Comparison of ENCODE assay signal across 3 fruit fly cellular contexts in the genomic region with DNA sequence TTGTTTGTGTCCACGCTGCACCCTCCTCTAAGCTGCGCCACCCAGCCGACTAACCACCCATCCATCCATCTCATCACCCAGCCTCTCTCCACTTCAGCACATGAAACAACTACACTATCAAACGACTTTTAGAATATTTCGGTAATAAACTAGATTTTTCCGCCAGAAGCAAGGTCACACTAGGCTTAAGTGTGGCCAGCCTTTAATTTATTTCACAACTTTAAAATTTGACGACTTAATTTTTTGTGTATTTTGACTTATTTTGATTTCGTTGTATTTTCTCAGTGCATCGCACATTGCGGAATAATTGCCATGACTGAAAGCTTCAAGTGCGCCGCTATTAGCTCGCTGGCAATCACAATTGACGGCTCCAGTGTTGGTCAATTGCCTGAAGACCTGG.
TF ChIP-seq lines count a peak whose summit lies in the region.

No protein-coding gene starts in this region.

- no peak for TF ChIP-seq CTCF in whole organism, embryonic (GFP tag; optimal IDR thresholded peaks at IDR 0.05; lab: Kevin White, UChicago)

TF ChIP-seq in whole organism, embryonic, 481 proteins besides CTCF, POLR2A, EP300 and RAD21:
- TF ChIP-seq Mes4 (GFP tag; optimal IDR thresholded peaks at IDR 0.05; lab: Kevin White, UChicago), result no peak
- peak; percentile 64 for TF ChIP-seq Drgx (GFP tag; IDR thresholded peaks at IDR 0.05; lab: Robert Waterston, UW)
- no peak for TF ChIP-seq fd3F (GFP tag; optimal IDR thresholded peaks at IDR 0.05; lab: Kevin White, UChicago)
- peak; percentile 75 for TF ChIP-seq stwl (tag; optimal IDR thresholded peaks at IDR 0.05; lab: Kevin White, UChicago)
- TF ChIP-seq CG4424 (GFP tag; optimal IDR thresholded peaks at IDR 0.05; lab: Kevin White, UChicago), result no peak
TF ChIP-seq in whole organism, embryonic: peak in this region for 2.

TF ChIP-seq in whole organism, prepupa, 60 proteins besides CTCF, POLR2A, EP300 and RAD21:
- TF ChIP-seq CG11902 (GFP tag; optimal IDR thresholded peaks at IDR 0.05; lab: Kevin White, UChicago) (no peak), CG9139 (GFP tag; optimal IDR thresholded peaks at IDR 0.05; lab: Kevin White, UChicago) (no peak), CG6854 (GFP tag; optimal IDR thresholded peaks at IDR 0.05; lab: Kevin White, UChicago) (no peak), acj6 (GFP tag; optimal IDR thresholded peaks at IDR 0.05; lab: Kevin White, UChicago) (peak; percentile 0), Hr4 (GFP tag; optimal IDR thresholded peaks at IDR 0.05; lab: Kevin White, UChicago) (peak; percentile 87), salr (GFP tag; optimal IDR thresholded peaks at IDR 0.05; lab: Kevin White, UChicago) (peak in 1 of 2 experiments; percentile 22), CG6276 (GFP tag; optimal IDR thresholded peaks at IDR 0.05; lab: Kevin White, UChicago) (peak; percentile 50), CG3919 (GFP tag; optimal IDR thresholded peaks at IDR 0.05; lab: Kevin White, UChicago) (peak; percentile 22), CG11294 (GFP tag; IDR thresholded peaks at IDR 0.05; lab: Robert Waterston, UW) (peak; percentile 16; the same call in 1 of the 2 replicates), CG1621 (tag; optimal IDR thresholded peaks at IDR 0.05; lab: Kevin White, UChicago) (no peak), CG34406 (GFP tag; optimal IDR thresholded peaks at IDR 0.05; lab: Kevin White, UChicago) (no peak), vri (GFP tag; optimal IDR thresholded peaks at IDR 0.05; lab: Kevin White, UChicago) (no peak), Eip93F (GFP tag; optimal IDR thresholded peaks at IDR 0.05; lab: Kevin White, UChicago) (no peak), dac (GFP tag; optimal IDR thresholded peaks at IDR 0.05; lab: Kevin White, UChicago) (peak; percentile 59), fd85E (GFP tag; optimal IDR thresholded peaks at IDR 0.05; lab: Kevin White, UChicago) (no peak), achi (GFP tag; optimal IDR thresholded peaks at IDR 0.05; lab: Kevin White, UChicago) (peak; percentile 34), CG31627 (GFP tag; optimal IDR thresholded peaks at IDR 0.05; lab: Kevin White, UChicago) (no peak), Gug (GFP tag; IDR thresholded peaks at IDR 0.05; lab: Robert Waterston, UW) (peak; percentile 61), CG10631 (GFP tag; optimal IDR thresholded peaks at IDR 0.05; lab: Kevin White, UChicago) (no peak), Eip78C (GFP tag; lab: Kevin White, UChicago) (peak; percentile 79), OdsH (GFP tag; optimal IDR thresholded peaks at IDR 0.05; lab: Kevin White, UChicago) (peak; percentile 17), net (GFP tag; optimal IDR thresholded peaks at IDR 0.05; lab: Kevin White, UChicago) (no peak), CG15336 (GFP tag; IDR thresholded peaks at IDR 0.05; lab: Robert Waterston, UW) (peak; percentile 74), Hr38 (GFP tag; optimal IDR thresholded peaks at IDR 0.05; lab: Kevin White, UChicago) (no peak), CG11762 (GFP tag; optimal IDR thresholded peaks at IDR 0.05; lab: Kevin White, UChicago; ENCODE audit: insufficient read depth) (no peak), spab (GFP tag; optimal IDR thresholded peaks at IDR 0.05; lab: Kevin White, UChicago) (no peak), lz (GFP tag; optimal IDR thresholded peaks at IDR 0.05; lab: Kevin White, UChicago) (no peak), CG16779 (tag; optimal IDR thresholded peaks at IDR 0.05; lab: Kevin White, UChicago) (peak; percentile 19), pdm3 (GFP tag; optimal IDR thresholded peaks at IDR 0.05; lab: Kevin White, UChicago) (peak; percentile 20), fd59A (GFP tag; optimal IDR thresholded peaks at IDR 0.05; lab: Kevin White, UChicago) (no peak), CG8119 (GFP tag; IDR thresholded peaks at IDR 0.05; lab: Robert Waterston, UW) (peak; percentile 74), CG32006 (GFP tag; optimal IDR thresholded peaks at IDR 0.05; lab: Kevin White, UChicago) (peak; percentile 70), CG6163 (GFP tag; IDR thresholded peaks at IDR 0.05; lab: Robert Waterston, UW) (peak; percentile 76), CG4318 (GFP tag; optimal IDR thresholded peaks at IDR 0.05; lab: Kevin White, UChicago) (peak; percentile 61), dsx (GFP tag; optimal IDR thresholded peaks at IDR 0.05; lab: Kevin White, UChicago; ENCODE audit: poor library complexity, severe bottlenecking) (no peak), Ets96B (tag; optimal IDR thresholded peaks at IDR 0.05; lab: Kevin White, UChicago) (peak; percentile 10), CG8319 (GFP tag; optimal IDR thresholded peaks at IDR 0.05; lab: Kevin White, UChicago) (no peak), topi (GFP tag; optimal IDR thresholded peaks at IDR 0.05; lab: Kevin White, UChicago) (no peak), eg (GFP tag; IDR thresholded peaks at IDR 0.05; lab: Robert Waterston, UW) (peak; percentile 75; the same call in 2 of the 3 replicates), Sox15 (GFP tag; optimal IDR thresholded peaks at IDR 0.05; lab: Kevin White, UChicago) (no peak)

TF ChIP-seq in whole organism, pupa, 21 proteins besides CTCF, POLR2A, EP300 and RAD21:
- no peak for TF ChIP-seq CG17806 (tag; optimal IDR thresholded peaks at IDR 0.05; lab: Kevin White, UChicago)
- TF ChIP-seq CG4496 (GFP tag; IDR thresholded peaks at IDR 0.05; lab: Robert Waterston, UW), result peak; percentile 76
- TF ChIP-seq Pif1A (GFP tag; optimal IDR thresholded peaks at IDR 0.05; lab: Kevin White, UChicago), result peak; percentile 13
- TF ChIP-seq CG14655 (GFP tag; optimal IDR thresholded peaks at IDR 0.05; lab: Kevin White, UChicago), result peak; percentile 62
- no peak for TF ChIP-seq CG15710 (tag; optimal IDR thresholded peaks at IDR 0.05; lab: Kevin White, UChicago)
- TF ChIP-seq CG10348 (GFP tag; IDR thresholded peaks at IDR 0.05; lab: Robert Waterston, UW), result peak; percentile 45
- peak; percentile 67 for TF ChIP-seq CG8301 (tag; optimal IDR thresholded peaks at IDR 0.05; lab: Kevin White, UChicago)
- TF ChIP-seq CG13204 (GFP tag; optimal IDR thresholded peaks at IDR 0.05; lab: Kevin White, UChicago), result no peak
- TF ChIP-seq D1 (tag; optimal IDR thresholded peaks at IDR 0.05; lab: Kevin White, UChicago), result no peak
- TF ChIP-seq Pif1B (GFP tag; optimal IDR thresholded peaks at IDR 0.05; lab: Kevin White, UChicago), result no peak
- no peak for TF ChIP-seq CG9948 (tag; optimal IDR thresholded peaks at IDR 0.05; lab: Kevin White, UChicago)
- TF ChIP-seq gl (tag; optimal IDR thresholded peaks at IDR 0.05; lab: Kevin White, UChicago), result no peak
- TF ChIP-seq CG34367 (tag; optimal IDR thresholded peaks at IDR 0.05; lab: Kevin White, UChicago), result no peak
- TF ChIP-seq CG32121 (GFP tag; IDR thresholded peaks at IDR 0.05; lab: Robert Waterston, UW), result peak; percentile 36; the same call in 1 of the 2 replicates
- no peak for TF ChIP-seq EcR (GFP tag; optimal IDR thresholded peaks at IDR 0.05; lab: Kevin White, UChicago)
- no peak for TF ChIP-seq Snoo (tag; optimal IDR thresholded peaks at IDR 0.05; lab: Kevin White, UChicago)
- peak; percentile 74 for TF ChIP-seq fd96Ca (GFP tag; IDR thresholded peaks at IDR 0.05; lab: Robert Waterston, UW)
- TF ChIP-seq CG8159 (tag; optimal IDR thresholded peaks at IDR 0.05; lab: Kevin White, UChicago), result no peak
- no peak for TF ChIP-seq CG12605 (GFP tag; IDR thresholded peaks at IDR 0.05; lab: Robert Waterston, UW)
- peak; percentile 70 for TF ChIP-seq Ets98B (GFP tag; IDR thresholded peaks at IDR 0.05; lab: Robert Waterston, UW)
- TF ChIP-seq rn (GFP tag; IDR thresholded peaks at IDR 0.05; lab: Robert Waterston, UW), result no peak
